Fruit fly (Drosophila melanogaster) whole organism, wandering third instar larva: Measurements from ENCODE around the gene CG10919.

Source experiments
- CG9705 ChIP-seq: fragments of 200-800 bp; sonication (Bioruptor generic); optimal IDR thresholded peaks from 2 replicates; lab custom pipeline; 2018; ENCODE audit warnings: missing biosample characterization, mild to moderate bottlenecking, missing genetic modification characterization
- Hnf4 ChIP-seq: fragments of 200-800 bp; sonication (Bioruptor generic); optimal IDR thresholded peaks from 2 replicates; lab custom pipeline; 2016; ENCODE audit warnings: missing biosample characterization, mild to moderate bottlenecking, missing genetic modification characterization
- Hr78 ChIP-seq: fragments of >200 bp; optimal IDR thresholded peaks from 2 replicates; lab custom pipeline; 2017; ENCODE audit warnings: missing biosample characterization, missing genetic modification characterization

- TF ChIP-seq Hnf4 (GFP tag; lab: Kevin White, UChicago) (no peak), Hr78 (GFP tag; lab: Kevin White, UChicago) (no peak), CG9705 (GFP tag; lab: Kevin White, UChicago) (no peak)
These were observed 37.9 kb upstream of the CG10919 start for dm6 chr3R:7719990-7720389.
